Worm (Caenorhabditis elegans) whole organism, young adult: ENCODE results near the gene uncp-18.

Source experiments
- cebp-1 ChIP-seq, 2 experiments: fragments of 200-800 bp in 1 of 2; sonication (Bioruptor generic) in 1 of 2; sonication (generic microtip) in 1 of 2; IDR thresholded peaks in 1 of 2; optimal IDR thresholded peaks in 1 of 2; 2 replicates each; pipeline versions ENCODE4 v1.3.6 to Lab custom; 2017 to 2022; ENCODE audit warnings: missing compliant biosample characterization in 2 of 2, missing genetic modification characterization in 2 of 2, mild to moderate bottlenecking in 1 of 2, missing genetic modification reagents in 1 of 2, moderate library complexity in 1 of 2
- cebp-2 ChIP-seq: fragments of 200-800 bp; sonication (Bioruptor generic); IDR thresholded peaks from 2 replicates; pipeline ENCODE4 v1.3.6; 2022; ENCODE audit warnings: missing genetic modification characterization, missing compliant biosample characterization
- egl-18 ChIP-seq: fragments of 200-800 bp; sonication (Bioruptor generic); IDR thresholded peaks from 2 replicates; pipeline ENCODE4 v1.3.6; 2022; ENCODE audit warnings: missing genetic modification reagents, missing genetic modification characterization, missing compliant biosample characterization
- egl-44 ChIP-seq: fragments of 200-800 bp; sonication (Bioruptor generic); IDR thresholded peaks from 2 replicates; pipeline ENCODE4 v1.3.6; 2022; ENCODE audit warnings: missing genetic modification reagents, missing genetic modification characterization, missing compliant biosample characterization
- ets-4 ChIP-seq: fragments of 200-800 bp; sonication (Bioruptor generic); optimal IDR thresholded peaks from 2 replicates; lab custom pipeline; 2018; ENCODE audit warnings: mild to moderate bottlenecking, missing genetic modification characterization, missing compliant biosample characterization
- hsf-1 ChIP-seq: fragments of 200-800 bp; sonication (Bioruptor generic); IDR thresholded peaks from 2 replicates; pipeline ENCODE4 v1.3.6; 2022; ENCODE audit warnings: missing genetic modification reagents, missing genetic modification characterization, missing compliant biosample characterization
- madf-6 ChIP-seq: fragments of 200-800 bp; sonication (Bioruptor generic); IDR thresholded peaks from 2 replicates; pipeline ENCODE4 v1.3.6; 2022; ENCODE audit warnings: missing genetic modification reagents, missing genetic modification characterization, missing compliant biosample characterization
- sea-2 ChIP-seq: fragments of 200-800 bp; sonication (Bioruptor generic); IDR thresholded peaks from 2 replicates; pipeline ENCODE4 v1.3.6; 2022; ENCODE audit warnings: missing genetic modification characterization, missing compliant biosample characterization
- snpc-4 ChIP-seq, 5 experiments: fragments of 150-350 bp in 1 of 5; sonication (generic microtip) in 4 of 5; optimal IDR thresholded peaks; 2 replicates each; lab custom pipeline; 2014 to 2018; ENCODE audit warnings: missing genetic modification characterization in 5 of 5, missing biosample characterization in 3 of 5, antibody characterized with exemption in 2 of 5, mild to moderate bottlenecking in 2 of 5, missing compliant biosample characterization in 2 of 5, missing genotype in 2 of 5, moderate library complexity in 2 of 5, missing genetic modification reagents in 1 of 5
- unc-130 ChIP-seq: sonication (generic microtip); optimal IDR thresholded peaks from 2 replicates; lab custom pipeline; 2016; ENCODE audit warnings: missing genetic modification reagents, missing genetic modification characterization, missing compliant biosample characterization

DNA sequence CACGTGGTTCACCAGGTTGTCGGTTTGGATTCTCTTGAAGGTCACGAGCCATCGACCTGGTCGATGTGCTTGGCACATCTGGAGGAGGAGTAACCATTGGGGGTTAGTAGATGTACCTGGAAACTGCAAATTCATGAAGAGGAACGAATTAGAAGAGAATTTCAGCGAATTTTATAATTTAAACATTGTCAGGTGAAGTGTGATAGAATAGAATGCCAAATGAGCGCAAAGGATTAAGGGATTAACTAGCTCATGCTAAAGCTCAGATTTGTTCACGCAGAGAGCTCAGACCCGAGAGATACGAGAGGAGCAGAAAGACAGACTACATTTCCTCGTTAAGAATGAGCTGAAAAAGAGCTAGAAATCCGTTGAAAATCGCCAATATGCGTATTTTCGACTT is 34.7 kb downstream of the uncp-18 start, which contains the start of gene daf-18:
- TF ChIP-seq egl-44 = no peak
- no peak for TF ChIP-seq hsf-1
- no peak for TF ChIP-seq cebp-1 (GFP tag; IDR thresholded peaks at IDR 0.05; lab: Robert Waterston, UW)
- TF ChIP-seq cebp-1 (tag; optimal IDR thresholded peaks at IDR 0.05; lab: Kevin White, UChicago) = no peak
- no peak for TF ChIP-seq sea-2 (GFP tag; lab: Robert Waterston, UW)
- no peak for TF ChIP-seq egl-18 (GFP tag; lab: Robert Waterston, UW)
- no peak for TF ChIP-seq cebp-2 (GFP tag; lab: Robert Waterston, UW)
- TF ChIP-seq unc-130 (GFP tag; lab: Kevin White, UChicago) = no peak
- TF ChIP-seq madf-6 (GFP tag; lab: Robert Waterston, UW) = no peak
- no peak for TF ChIP-seq snpc-4 (GFP tag; optimal IDR thresholded peaks at IDR 0.05; lab: Kevin White, UChicago)
- no peak for TF ChIP-seq snpc-4 (tag; optimal IDR thresholded peaks at IDR 0.05; lab: Kevin White, UChicago)
- no peak for TF ChIP-seq ets-4 (GFP tag; lab: Kevin White, UChicago)
